4 fruit fly cellular contexts compared by ENCODE assay signal in the genomic region with DNA sequence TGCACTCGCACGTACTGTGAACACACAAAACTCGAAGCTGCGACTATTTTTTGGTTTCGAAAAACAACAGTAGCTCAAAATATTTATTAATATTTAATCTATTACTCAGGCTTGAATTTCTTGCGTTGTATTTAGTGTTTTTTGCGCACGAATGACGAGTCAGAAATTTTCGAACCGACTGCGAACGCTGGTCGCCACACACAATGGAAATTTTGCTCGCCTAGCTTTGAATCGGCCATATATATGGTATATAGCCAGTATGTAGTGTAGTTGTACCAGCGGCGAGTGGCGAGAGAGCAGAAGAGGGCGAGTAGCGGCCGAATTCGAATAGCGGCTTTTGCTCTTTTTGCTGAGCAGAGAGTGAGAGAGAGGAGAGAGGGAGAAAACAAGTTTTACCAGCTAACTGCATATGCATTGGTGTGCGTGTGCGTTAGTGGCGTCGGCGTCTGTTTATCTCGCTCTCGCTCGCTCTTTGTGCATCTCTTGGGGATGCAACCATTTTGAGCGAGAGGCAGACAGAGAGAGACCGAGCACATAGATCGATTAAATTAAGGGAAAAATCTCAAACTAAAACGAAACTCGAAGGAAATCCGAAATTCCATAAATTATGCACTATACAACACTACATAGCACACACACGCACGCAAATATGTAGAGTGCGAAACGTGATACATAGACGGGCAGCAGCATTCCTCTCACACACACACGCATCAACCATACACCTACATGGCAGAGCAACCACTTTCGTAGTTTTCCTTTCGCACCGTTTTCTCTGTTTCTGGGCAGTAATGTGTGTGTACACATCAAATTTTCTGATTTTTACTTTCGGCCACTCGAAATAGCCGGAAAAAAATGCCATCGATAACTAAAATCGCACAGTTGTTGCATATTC.
A peak's percentile ranks its signal among the peaks of the same experiment; 100 is the strongest.
TF ChIP-seq lines count a peak whose summit lies in the region.

No protein-coding gene starts in this region.

TF ChIP-seq in whole organism, embryonic, 481 proteins besides CTCF, POLR2A, EP300 and RAD21 (continued from another document and continues in another):
- TF ChIP-seq CG1647 (GFP tag; optimal IDR thresholded peaks at IDR 0.05; lab: Kevin White, UChicago) (no peak), gce (GFP tag; IDR thresholded peaks at IDR 0.05; lab: Robert Waterston, UW) (0 out of 3 replicates have a peak, but pooled peaks have one; percentile 44), CG34224 (GFP tag; IDR thresholded peaks at IDR 0.05; lab: Robert Waterston, UW; ENCODE audit: partially characterized antibody) (peak; percentile 50), lov (optimal IDR thresholded peaks at IDR 0.05; lab: Kevin White, UChicago) (peak; percentile 78), lov (GFP tag; IDR thresholded peaks at IDR 0.05; lab: Robert Waterston, UW) (0 out of 3 replicates have a peak, but pooled peaks have one; percentile 28), CG2678 (tag; optimal IDR thresholded peaks at IDR 0.05; lab: Kevin White, UChicago) (peak; percentile 31), CG8765 (GFP tag; IDR thresholded peaks at IDR 0.05; lab: Robert Waterston, UW) (0 out of 2 replicates have a peak, but pooled peaks have one; percentile 27), CG1792 (GFP tag; optimal IDR thresholded peaks at IDR 0.05; lab: Kevin White, UChicago) (no peak), E2f2 (GFP tag; IDR thresholded peaks at IDR 0.05; lab: Robert Waterston, UW) (0 out of 2 replicates have a peak, but pooled peaks have one; percentile 27), PHDP (tag; optimal IDR thresholded peaks at IDR 0.05; lab: Kevin White, UChicago) (peak; percentile 16), nom (GFP tag; optimal IDR thresholded peaks at IDR 0.05; lab: Kevin White, UChicago) (peak; percentile 53), kah (GFP tag; optimal IDR thresholded peaks at IDR 0.05; lab: Kevin White, UChicago) (peak; percentile 65), bbx (GFP tag; IDR thresholded peaks at IDR 0.05; lab: Robert Waterston, UW; ENCODE audit: partially characterized antibody) (0 out of 2 replicates have a peak, but pooled peaks have one; percentile 32), CG32767 (GFP tag; IDR thresholded peaks at IDR 0.05; lab: Robert Waterston, UW) (peak; percentile 44; the same call in 1 of the 2 replicates), lilli (GFP tag; optimal IDR thresholded peaks at IDR 0.05; lab: Kevin White, UChicago) (no peak), fu2 (GFP tag; optimal IDR thresholded peaks at IDR 0.05; lab: Kevin White, UChicago) (no peak), D19A (tag; optimal IDR thresholded peaks at IDR 0.05; lab: Kevin White, UChicago) (peak; percentile 72), NFAT (GFP tag; IDR thresholded peaks at IDR 0.05; lab: Robert Waterston, UW) (peak; percentile 66), yki (optimal IDR thresholded peaks at IDR 0.05; lab: Kevin White, UChicago) (peak; percentile 96), Med (GFP tag; lab: Kevin White, UChicago) (peak; percentile 43), sens-2 (GFP tag; IDR thresholded peaks at IDR 0.05; lab: Robert Waterston, UW) (peak; percentile 13; the same call in 1 of the 2 replicates), Bdp1 (GFP tag; optimal IDR thresholded peaks at IDR 0.05; lab: Kevin White, UChicago) (no peak), ci (GFP tag; IDR thresholded peaks at IDR 0.05; lab: Robert Waterston, UW) (peak; percentile 62; the same call in 1 of the 3 replicates), stwl (tag; optimal IDR thresholded peaks at IDR 0.05; lab: Kevin White, UChicago) (peak; percentile 92), NC2β (GFP tag; optimal IDR thresholded peaks at IDR 0.05; lab: Kevin White, UChicago) (peak; percentile 54), CG11085 (GFP tag; IDR thresholded peaks at IDR 0.05; lab: Robert Waterston, UW) (no peak), CG12155 (GFP tag; optimal IDR thresholded peaks at IDR 0.05; lab: Kevin White, UChicago) (peak; percentile 98)

TF ChIP-seq in whole organism, prepupa, 60 proteins besides CTCF, POLR2A, EP300 and RAD21 (continued from another document):
- TF ChIP-seq CG15336 (GFP tag; IDR thresholded peaks at IDR 0.05; lab: Robert Waterston, UW) (peak; percentile 52), Met (GFP tag; optimal IDR thresholded peaks at IDR 0.05; lab: Kevin White, UChicago) (peak; percentile 25), Lpt (GFP tag; optimal IDR thresholded peaks at IDR 0.05; lab: Kevin White, UChicago) (peak; percentile 25), CG6808 (GFP tag; optimal IDR thresholded peaks at IDR 0.05; lab: Kevin White, UChicago) (peak; percentile 25), CG6792 (GFP tag; optimal IDR thresholded peaks at IDR 0.05; lab: Kevin White, UChicago) (peak; percentile 6), CG11294 (GFP tag; IDR thresholded peaks at IDR 0.05; lab: Robert Waterston, UW) (no peak; the same call in 1 of the 2 replicates), fd59A (GFP tag; optimal IDR thresholded peaks at IDR 0.05; lab: Kevin White, UChicago) (no peak), CG32006 (GFP tag; optimal IDR thresholded peaks at IDR 0.05; lab: Kevin White, UChicago) (peak; percentile 58), svp (GFP tag; lab: Kevin White, UChicago) (peak; percentile 82), dsx (GFP tag; optimal IDR thresholded peaks at IDR 0.05; lab: Kevin White, UChicago; ENCODE audit: poor library complexity, severe bottlenecking) (peak; percentile 16), CG9139 (GFP tag; optimal IDR thresholded peaks at IDR 0.05; lab: Kevin White, UChicago) (peak; percentile 13), salr (GFP tag; optimal IDR thresholded peaks at IDR 0.05; lab: Kevin White, UChicago) (peak; percentile 23 to 38)

TF ChIP-seq in whole organism, pupa, 21 proteins besides CTCF, POLR2A, EP300 and RAD21 (continued from another document):
- peak; percentile 71; the same call in 2 of the 3 replicates for TF ChIP-seq fd96Ca (GFP tag; IDR thresholded peaks at IDR 0.05; lab: Robert Waterston, UW)
- no peak for TF ChIP-seq CG14655 (GFP tag; optimal IDR thresholded peaks at IDR 0.05; lab: Kevin White, UChicago)
- peak; percentile 77 for TF ChIP-seq Ets98B (GFP tag; IDR thresholded peaks at IDR 0.05; lab: Robert Waterston, UW)
- TF ChIP-seq CG34367 (tag; optimal IDR thresholded peaks at IDR 0.05; lab: Kevin White, UChicago), result no peak

TF ChIP-seq in whole organism, wandering third instar larva, 38 proteins besides CTCF, POLR2A, EP300 and RAD21 (continued from another document):
- TF ChIP-seq Rel (GFP tag; optimal IDR thresholded peaks at IDR 0.05; lab: Kevin White, UChicago), result no peak
- peak; percentile 47 for TF ChIP-seq Rel (tag; optimal IDR thresholded peaks at IDR 0.05; lab: Kevin White, UChicago)
- no peak for TF ChIP-seq pan (optimal IDR thresholded peaks at IDR 0.05; lab: Kevin White, UChicago)
- no peak for TF ChIP-seq Sp1 (GFP tag; optimal IDR thresholded peaks at IDR 0.05; lab: Kevin White, UChicago)
- no peak for TF ChIP-seq dsf (GFP tag; optimal IDR thresholded peaks at IDR 0.05; lab: Kevin White, UChicago; ENCODE audit: borderline replicate concordance)
- TF ChIP-seq h (GFP tag; optimal IDR thresholded peaks at IDR 0.05; lab: Kevin White, UChicago), result no peak
- TF ChIP-seq Abd-B (GFP tag; optimal IDR thresholded peaks at IDR 0.05; lab: Kevin White, UChicago), result no peak
- TF ChIP-seq tai (GFP tag; optimal IDR thresholded peaks at IDR 0.05; lab: Kevin White, UChicago), result no peak
- TF ChIP-seq fru (GFP tag; optimal IDR thresholded peaks at IDR 0.05; lab: Kevin White, UChicago), result no peak
- TF ChIP-seq CG32264 (GFP tag; optimal IDR thresholded peaks at IDR 0.05; lab: Kevin White, UChicago), result no peak
- TF ChIP-seq rgr (GFP tag; optimal IDR thresholded peaks at IDR 0.05; lab: Kevin White, UChicago), result no peak
- peak; percentile 98 for TF ChIP-seq Dif (GFP tag; optimal IDR thresholded peaks at IDR 0.05; lab: Kevin White, UChicago; ENCODE audit: partially characterized antibody)
- TF ChIP-seq ey (GFP tag; optimal IDR thresholded peaks at IDR 0.05; lab: Kevin White, UChicago), result no peak
- no peak for TF ChIP-seq woc (GFP tag; optimal IDR thresholded peaks at IDR 0.05; lab: Kevin White, UChicago)
- peak; percentile 87 for TF ChIP-seq psq (GFP tag; optimal IDR thresholded peaks at IDR 0.05; lab: Kevin White, UChicago)
- no peak for TF ChIP-seq sage (GFP tag; optimal IDR thresholded peaks at IDR 0.05; lab: Kevin White, UChicago)
- no peak for TF ChIP-seq Myc (optimal IDR thresholded peaks at IDR 0.05; lab: Kevin White, UChicago)
- TF ChIP-seq dl (GFP tag; optimal IDR thresholded peaks at IDR 0.05; lab: Kevin White, UChicago; ENCODE audit: insufficient read depth in 1 of 2, partially characterized antibody in 2 of 2), result peak; percentile 94 to 98
- no peak for TF ChIP-seq Dfd (GFP tag; optimal IDR thresholded peaks at IDR 0.05; lab: Kevin White, UChicago)
- TF ChIP-seq Hr78 (GFP tag; optimal IDR thresholded peaks at IDR 0.05; lab: Kevin White, UChicago), result no peak
- no peak for TF ChIP-seq CG9705 (GFP tag; optimal IDR thresholded peaks at IDR 0.05; lab: Kevin White, UChicago)
